Fruit fly (Drosophila melanogaster): ENCODE measurements around the gene CG12091.
A peak's percentile ranks its signal among the peaks of the same experiment; 100 is the strongest.

The CG12091 gene

DNA sequence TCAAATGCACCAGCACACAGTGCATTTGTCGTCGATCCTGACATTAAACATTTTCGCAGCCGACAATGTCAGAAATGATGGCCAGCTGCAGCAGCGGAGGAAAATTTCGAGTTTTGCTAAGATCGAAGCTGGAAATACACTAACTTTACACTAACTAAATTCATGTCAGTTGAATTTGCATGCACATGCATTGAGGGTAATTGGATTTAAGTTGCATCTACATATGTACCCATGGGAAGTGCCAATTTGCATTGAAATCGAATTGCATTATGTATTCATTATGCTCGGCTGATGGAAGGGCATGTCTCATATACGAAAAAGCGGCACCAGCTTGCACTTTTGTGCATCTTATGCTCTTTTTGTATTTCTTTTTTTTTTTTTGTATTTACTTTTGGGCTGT lies 48.1 kb upstream of the CG12091 start (continued):
- TF ChIP-seq Aef1 (GFP tag; IDR thresholded peaks at IDR 0.05) (no peak), Elba2 (GFP tag; optimal IDR thresholded peaks at IDR 0.05) (no peak), CG12942 (GFP tag; optimal IDR thresholded peaks at IDR 0.05) (no peak), CG13287 (GFP tag; IDR thresholded peaks at IDR 0.05; ENCODE audit: partially characterized antibody) (no peak), CG17385 (GFP tag; optimal IDR thresholded peaks at IDR 0.05) (no peak), phol (tag; optimal IDR thresholded peaks at IDR 0.05) (peak; percentile 38), CG10267 (tag; optimal IDR thresholded peaks at IDR 0.05) (no peak), CG11504 (tag; optimal IDR thresholded peaks at IDR 0.05) (peak; percentile 69), tap (tag; optimal IDR thresholded peaks at IDR 0.05) (peak; percentile 47), da (GFP tag; optimal IDR thresholded peaks at IDR 0.05) (no peak), CG6813 (GFP tag; optimal IDR thresholded peaks at IDR 0.05) (no peak), sc (optimal IDR thresholded peaks at IDR 0.05) (no peak), sc (GFP tag; optimal IDR thresholded peaks at IDR 0.05) (no peak), pum (GFP tag; optimal IDR thresholded peaks at IDR 0.05) (no peak), PHDP (tag; optimal IDR thresholded peaks at IDR 0.05) (no peak), CG8388 (GFP tag; optimal IDR thresholded peaks at IDR 0.05) (no peak), CG8359 (GFP tag; optimal IDR thresholded peaks at IDR 0.05; ENCODE audit: borderline replicate concordance) (no peak), CG31224 (GFP tag; IDR thresholded peaks at IDR 0.05) (no peak), az2 (GFP tag; optimal IDR thresholded peaks at IDR 0.05) (no peak), sim (GFP tag; IDR thresholded peaks at IDR 0.05) (0 out of 2 replicates have a peak, but pooled peaks have one; percentile 10), CG7928 (GFP tag; optimal IDR thresholded peaks at IDR 0.05) (no peak), gsb (GFP tag; IDR thresholded peaks at IDR 0.05) (no peak), CTCF (GFP tag; optimal IDR thresholded peaks at IDR 0.05) (no peak), CG12155 (GFP tag; optimal IDR thresholded peaks at IDR 0.05) (no peak), pan (optimal IDR thresholded peaks at IDR 0.05) (no peak), pan (GFP tag; optimal IDR thresholded peaks at IDR 0.05 in 1 of 2, IDR thresholded peaks at IDR 0.05 in 1 of 2) (peak in 1 of 2 experiments; percentile 47), CG14860 (GFP tag; IDR thresholded peaks at IDR 0.05; ENCODE audit: partially characterized antibody) (no peak), pzg (GFP tag; optimal IDR thresholded peaks at IDR 0.05) (no peak), CHES-1-like (GFP tag; optimal IDR thresholded peaks at IDR 0.05) (no peak), tgo (GFP tag; IDR thresholded peaks at IDR 0.05) (peak; percentile 27; the same call in 2 of the 3 replicates), Sry-δ (GFP tag; optimal IDR thresholded peaks at IDR 0.05) (no peak), jumu (GFP tag; optimal IDR thresholded peaks at IDR 0.05) (no peak), ro (GFP tag; IDR thresholded peaks at IDR 0.05) (no peak), lab (GFP tag; optimal IDR thresholded peaks at IDR 0.05) (no peak), CG31365 (tag; optimal IDR thresholded peaks at IDR 0.05) (no peak), trem (tag; optimal IDR thresholded peaks at IDR 0.05) (no peak), CG17829 (tag; optimal IDR thresholded peaks at IDR 0.05) (peak; percentile 14), NK7.1 (GFP tag; optimal IDR thresholded peaks at IDR 0.05) (no peak), eve (GFP tag; optimal IDR thresholded peaks at IDR 0.05) (no peak), gce (GFP tag; IDR thresholded peaks at IDR 0.05) (0 out of 3 replicates have a peak, but pooled peaks have one; percentile 6), gfzf (GFP tag; optimal IDR thresholded peaks at IDR 0.05) (no peak), bigmax (GFP tag; optimal IDR thresholded peaks at IDR 0.05) (no peak), Ravus (GFP tag; IDR thresholded peaks at IDR 0.05) (no peak), ac (GFP tag; optimal IDR thresholded peaks at IDR 0.05) (no peak), chinmo (GFP tag; IDR thresholded peaks at IDR 0.05; ENCODE audit: partially characterized antibody) (no peak), nerfin-1 (tag; optimal IDR thresholded peaks at IDR 0.05) (peak; percentile 14), CG6254 (GFP tag; optimal IDR thresholded peaks at IDR 0.05) (no peak), cwo (GFP tag; optimal IDR thresholded peaks at IDR 0.05) (no peak), Mes4 (GFP tag; optimal IDR thresholded peaks at IDR 0.05) (no peak), toy (GFP tag; IDR thresholded peaks at IDR 0.05) (no peak), E2f2 (GFP tag; IDR thresholded peaks at IDR 0.05) (no peak), CG11093 (GFP tag; IDR thresholded peaks at IDR 0.05) (no peak)
